Worm (Caenorhabditis elegans) whole organism, L4 larva: ENCODE data around the gene Y17D7C.2.
"Not testable (repeated sequence)": the region's sequence is repeated elsewhere in the genome, so short reads cannot be mapped to it uniquely, and the experiment has no call there.

Experiments used
- D1046.2 ChIP-seq: fragments of 200-800 bp; sonication (Bioruptor generic); IDR thresholded peaks from 2 replicates; pipeline ENCODE4 v1.3.6; 2022; ENCODE audit warnings: missing genetic modification characterization, missing compliant biosample characterization
- F37D6.2 ChIP-seq: sonication (generic microtip); optimal IDR thresholded peaks from 2 replicates; lab custom pipeline; 2016; ENCODE audit warnings: mild to moderate bottlenecking, missing genetic modification characterization, missing compliant biosample characterization
- T26A8.4 ChIP-seq: fragments of 200-800 bp; sonication (Bioruptor generic); IDR thresholded peaks from 2 replicates; pipeline ENCODE4 v1.3.6; 2022; ENCODE audit warnings: missing genetic modification characterization, missing compliant biosample characterization
- ZK546.5 ChIP-seq, 2 experiments: sonication (generic microtip); optimal IDR thresholded peaks; 2 replicates each; lab custom pipeline; 2017; ENCODE audit warnings: missing biosample characterization in 2 of 2, missing genetic modification characterization in 2 of 2
- aha-1 ChIP-seq: fragments of 150-350 bp; peaks from one replicate; lab custom pipeline; 2014; ENCODE audit warnings: missing biosample characterization, missing genetic modification characterization
- arid-1 ChIP-seq: fragments of 200-800 bp; sonication (Bioruptor generic); conservative IDR thresholded peaks from 2 replicates; pipeline ENCODE4 v1.3.6; 2022; ENCODE audit warnings: missing genetic modification reagents, missing genetic modification characterization, missing compliant biosample characterization
- attf-4 ChIP-seq: sonication (generic microtip); optimal IDR thresholded peaks from 3 replicates; lab custom pipeline; 2017; ENCODE audit warnings: missing biosample characterization, missing genetic modification characterization
- ceh-32 ChIP-seq: sonication (generic microtip); optimal IDR thresholded peaks from 2 replicates; lab custom pipeline; 2016; ENCODE audit warnings: mild to moderate bottlenecking, missing genetic modification characterization, missing compliant biosample characterization; ENCODE audit not compliant: poor library complexity
- duxl-1 ChIP-seq: sonication (generic microtip); optimal IDR thresholded peaks from 2 replicates; lab custom pipeline; 2016; ENCODE audit warnings: mild to moderate bottlenecking, missing genetic modification characterization, moderate library complexity, missing compliant biosample characterization; ENCODE audit not compliant: poor library complexity
- egl-43 ChIP-seq: fragments of 200-800 bp; sonication (Bioruptor generic); IDR thresholded peaks from 2 replicates; pipeline ENCODE4 v1.3.6; 2022; ENCODE audit warnings: missing genetic modification reagents, missing genetic modification characterization, missing compliant biosample characterization
- fos-1 ChIP-seq: fragments of 150-350 bp; optimal IDR thresholded peaks from 2 replicates; lab custom pipeline; 2014; ENCODE audit warnings: missing biosample characterization, missing genetic modification characterization
- gei-8 ChIP-seq: fragments of 200-800 bp; sonication (Bioruptor generic); optimal IDR thresholded peaks from 2 replicates; lab custom pipeline; 2018; ENCODE audit warnings: mild to moderate bottlenecking, missing genetic modification characterization, missing compliant biosample characterization
- hmg-1.1 ChIP-seq: fragments of 200-800 bp; sonication (Bioruptor generic); IDR thresholded peaks from 2 replicates; pipeline ENCODE4 v1.3.6; 2022; ENCODE audit warnings: missing genetic modification reagents, missing genetic modification characterization, missing compliant biosample characterization
- lin-1 ChIP-seq: fragments of 200-800 bp; sonication (Bioruptor generic); IDR thresholded peaks from 2 replicates; pipeline ENCODE4 v1.3.6; 2022; ENCODE audit warnings: missing genetic modification reagents, missing genetic modification characterization, missing compliant biosample characterization
- lin-39 ChIP-seq: fragments of 150-350 bp; optimal IDR thresholded peaks from 2 replicates; lab custom pipeline; 2014; ENCODE audit warnings: missing biosample characterization, missing genetic modification reagents, missing genetic modification characterization
- lsy-2 ChIP-seq, 2 experiments: fragments of 150-350 bp in 1 of 2; sonication (generic microtip) in 1 of 2; optimal IDR thresholded peaks; 2 replicates each; lab custom pipeline; 2014 to 2017; ENCODE audit warnings: missing biosample characterization in 2 of 2, missing genetic modification characterization in 2 of 2
- madf-5 ChIP-seq, 2 experiments: fragments of 200-800 bp; sonication (Bioruptor generic); IDR thresholded peaks; 2 replicates each; pipeline ENCODE4 v1.3.6; 2022; ENCODE audit warnings: missing compliant biosample characterization in 2 of 2, missing genetic modification characterization in 2 of 2
- madf-9 ChIP-seq: fragments of 200-800 bp; sonication (Bioruptor generic); conservative IDR thresholded peaks from 2 replicates; pipeline ENCODE4 v1.3.6; 2022; ENCODE audit warnings: missing genetic modification reagents, missing genetic modification characterization, missing compliant biosample characterization
- mdl-1 ChIP-seq, 2 experiments: fragments of 150-350 bp in 1 of 2; sonication (generic microtip) in 1 of 2; optimal IDR thresholded peaks; 2 replicates each; lab custom pipeline; 2014 to 2017; ENCODE audit warnings: missing biosample characterization in 2 of 2, missing genetic modification characterization in 2 of 2
- mep-1 ChIP-seq: fragments of 150-350 bp; sonication (generic microtip); optimal IDR thresholded peaks from 3 replicates; lab custom pipeline; 2014; ENCODE audit warnings: missing biosample characterization, missing genetic modification characterization
- nhr-11 ChIP-seq: fragments of 150-350 bp; optimal IDR thresholded peaks from 2 replicates; lab custom pipeline; 2014; ENCODE audit warnings: missing biosample characterization, missing genetic modification characterization
- nhr-42 ChIP-seq: fragments of 200-800 bp; sonication (Bioruptor generic); IDR thresholded peaks from 2 replicates; pipeline ENCODE4 v1.3.6; 2022; ENCODE audit warnings: missing genetic modification characterization, missing compliant biosample characterization
- nhr-6 ChIP-seq: fragments of 150-350 bp; optimal IDR thresholded peaks from 2 replicates; lab custom pipeline; 2014; ENCODE audit warnings: missing biosample characterization, missing genetic modification characterization
- saeg-2 ChIP-seq: fragments of 200-800 bp; sonication (Bioruptor generic); IDR thresholded peaks from 2 replicates; pipeline ENCODE4 v1.3.6; 2022; ENCODE audit warnings: missing genetic modification reagents, missing genetic modification characterization, missing compliant biosample characterization
- set-16 ChIP-seq: fragments of 200-800 bp; sonication (Bioruptor generic); IDR thresholded peaks from 2 replicates; pipeline ENCODE4 v1.3.6; 2022; ENCODE audit warnings: missing genetic modification reagents, missing genetic modification characterization, missing compliant biosample characterization
- snpc-1.2 ChIP-seq: fragments of 200-800 bp; sonication (Bioruptor generic); IDR thresholded peaks from 2 replicates; pipeline ENCODE4 v1.3.6; 2022; ENCODE audit warnings: missing genetic modification reagents, missing genetic modification characterization, missing compliant biosample characterization
- tag-97 ChIP-seq: fragments of 200-800 bp; sonication (Bioruptor generic); IDR thresholded peaks from 2 replicates; pipeline ENCODE4 v1.3.6; 2022; ENCODE audit warnings: missing genetic modification characterization, missing compliant biosample characterization
- unc-130 ChIP-seq: sonication (generic microtip); optimal IDR thresholded peaks from 2 replicates; lab custom pipeline; 2016; ENCODE audit warnings: missing genetic modification reagents, missing genetic modification characterization, missing compliant biosample characterization
- unc-62 ChIP-seq, 3 experiments: fragments of 150-350 bp in 1 of 3; sonication (generic microtip); optimal IDR thresholded peaks in 2 of 3; peaks in 1 of 3; 1 replicate in 1 of 3; 2 replicates in 2 of 3; lab custom pipeline; 2014 to 2017; ENCODE audit warnings: missing biosample characterization in 3 of 3, missing genetic modification characterization in 3 of 3, missing genetic modification reagents in 3 of 3, missing genotype in 1 of 3
- vab-7 ChIP-seq: fragments of 200-800 bp; sonication (Bioruptor generic); IDR thresholded peaks from 2 replicates; pipeline ENCODE4 v1.3.6; 2022; ENCODE audit warnings: missing genetic modification reagents, missing genetic modification characterization, missing compliant biosample characterization
- zip-11 ChIP-seq: fragments of 200-800 bp; sonication (Bioruptor generic); IDR thresholded peaks from 2 replicates; pipeline ENCODE4 v1.3.6; 2022; ENCODE audit warnings: missing genetic modification characterization, missing compliant biosample characterization

Y17D7C.2 gene

DNA sequence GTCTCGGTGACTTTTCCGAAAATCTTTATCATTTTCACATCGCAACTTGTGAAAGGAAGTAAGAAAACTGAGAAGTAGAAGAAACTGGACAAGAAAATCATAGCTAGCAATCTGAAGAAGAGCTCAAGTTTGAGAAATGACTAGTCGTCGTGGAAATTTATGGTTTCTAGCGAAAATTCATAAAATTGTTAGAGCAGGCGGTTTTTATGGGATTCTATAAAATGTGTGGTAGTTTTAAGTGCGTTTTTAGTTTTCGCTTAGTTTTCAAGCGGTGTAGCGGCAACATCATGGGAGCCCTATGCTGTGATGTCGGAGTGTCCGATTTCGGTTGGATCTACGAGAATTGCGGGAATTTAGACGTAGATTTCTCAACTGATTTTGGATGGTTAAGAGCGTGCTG is 34.5 kb upstream of the Y17D7C.2 start, which contains the start of gene clec-254:
TSS of gene clec-254 (minus strand) at position 101 of the 400 bp plus-strand sequence.
- TF ChIP-seq saeg-2, T26A8.4, lin-1 (GFP tag; lab: Robert Waterston, UW): not testable (repeated sequence)
- TF ChIP-seq, all 104 proteins: peak for 0; not testable (repeated sequence) for 104

DNA sequence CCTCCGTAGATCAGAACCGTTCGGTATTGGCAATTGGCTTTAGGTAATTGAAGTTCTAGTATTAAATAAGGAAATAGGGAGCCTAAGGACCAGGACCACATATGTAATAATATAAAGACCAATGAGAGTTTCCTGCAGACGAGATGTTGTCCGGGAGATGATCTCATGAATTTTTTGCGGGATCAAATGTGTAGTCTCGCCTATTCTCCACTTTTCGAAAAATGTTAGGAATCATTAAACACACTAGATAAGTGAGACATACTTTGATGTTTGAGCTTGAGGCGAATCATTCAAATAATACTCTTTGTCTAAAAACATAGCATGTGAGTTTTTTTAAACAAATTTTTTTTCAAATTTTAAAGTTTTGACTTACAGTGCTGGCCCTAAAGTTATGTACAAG is 33.2 kb upstream of the Y17D7C.2 start, which contains the start of gene F11D11.6:
TSS of gene F11D11.6 (minus strand) at position 101 of the 400 bp plus-strand sequence.
- no peak for TF ChIP-seq D1046.2 (GFP tag; lab: Robert Waterston, UW)
- no peak for TF ChIP-seq nhr-11 (tag; lab: Kevin White, UChicago)
- TF ChIP-seq hmg-1.1 (GFP tag; lab: Robert Waterston, UW): no peak
- TF ChIP-seq attf-4 (tag; lab: Kevin White, UChicago): no peak
- TF ChIP-seq aha-1: no peak
- no peak for TF ChIP-seq nhr-42
- no peak for TF ChIP-seq madf-9 (GFP tag; lab: Robert Waterston, UW)
- no peak for TF ChIP-seq arid-1 (GFP tag; lab: Robert Waterston, UW)
- TF ChIP-seq mdl-1 (tag; optimal IDR thresholded peaks at IDR 0.05; lab: Kevin White, UChicago): no peak
- no peak for TF ChIP-seq lin-1 (GFP tag; lab: Robert Waterston, UW)
- no peak for TF ChIP-seq mep-1 (tag; lab: Kevin White, UChicago)
- TF ChIP-seq vab-7: no peak
- no peak for TF ChIP-seq gei-8 (GFP tag; lab: Kevin White, UChicago)
- TF ChIP-seq lin-39 (tag; lab: Kevin White, UChicago): no peak
- TF ChIP-seq duxl-1 (tag; lab: Kevin White, UChicago): no peak

DNA sequence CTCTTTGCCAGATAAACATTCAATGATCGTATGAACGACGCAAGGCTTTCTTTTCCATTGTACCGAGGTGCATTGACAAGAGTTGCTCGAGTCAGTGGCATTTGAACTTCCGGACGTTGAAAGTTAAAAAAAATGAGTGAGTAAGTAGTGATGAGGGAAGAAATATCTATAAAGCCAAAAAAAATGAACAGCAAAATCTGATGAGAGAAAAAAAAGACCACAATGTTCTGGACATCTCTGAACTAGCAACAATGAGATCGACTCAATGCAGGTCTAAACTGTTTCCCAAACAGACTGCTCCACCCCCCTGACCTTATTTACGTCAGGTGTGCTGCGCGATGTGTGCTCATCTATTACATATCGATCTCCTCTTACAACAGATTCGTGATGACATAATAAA is 30.7 kb upstream of the Y17D7C.2 start, which contains the start of the genes F11D11.21 and F11D11.12:
TSS of gene F11D11.21 (minus strand) at position 101 of the 400 bp plus-strand sequence.
TSS of gene F11D11.12 (minus strand) at position 238 of the 400 bp plus-strand sequence.
- TF ChIP-seq saeg-2 (GFP tag; lab: Robert Waterston, UW): no peak
- peak in 1 of 2 experiments; percentile 17 for TF ChIP-seq unc-62 (GFP tag; optimal IDR thresholded peaks at IDR 0.05 in 1 of 2; lab: Kevin White, UChicago)
- TF ChIP-seq unc-62 (tag; optimal IDR thresholded peaks at IDR 0.05; lab: Kevin White, UChicago): no peak

DNA sequence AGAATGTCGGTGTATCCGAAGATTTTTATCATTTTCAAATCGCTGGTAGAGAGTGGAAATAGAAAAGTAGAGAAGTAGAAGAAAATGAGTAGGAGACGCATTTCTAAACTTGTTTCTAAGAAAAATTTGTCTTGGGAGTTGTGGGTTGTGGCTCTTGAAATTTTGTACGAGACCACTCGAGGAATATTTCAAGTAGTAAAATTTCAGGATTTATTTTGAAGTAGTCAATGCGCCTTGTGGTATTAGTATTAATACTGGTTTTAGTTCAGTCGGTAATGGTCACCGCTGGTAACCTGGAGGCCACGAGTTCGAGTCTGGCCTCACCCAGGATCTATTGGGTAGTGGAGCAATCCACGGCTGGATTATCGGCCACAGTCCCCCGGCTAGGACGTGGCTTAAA is 28.9 kb upstream of the Y17D7C.2 start, which contains the start of gene clec-252:
TSS of gene clec-252 (minus strand) at position 101 of the 400 bp plus-strand sequence.
- TF ChIP-seq unc-62 (GFP tag; optimal IDR thresholded peaks at IDR 0.05 in 1 of 2; lab: Kevin White, UChicago) (peak in 1 of 2 experiments; percentile 41), unc-62 (tag; optimal IDR thresholded peaks at IDR 0.05; lab: Kevin White, UChicago) (no peak), lin-39 (tag; lab: Kevin White, UChicago) (no peak)
- TF ChIP-seq, all 104 proteins: peak for 1

DNA sequence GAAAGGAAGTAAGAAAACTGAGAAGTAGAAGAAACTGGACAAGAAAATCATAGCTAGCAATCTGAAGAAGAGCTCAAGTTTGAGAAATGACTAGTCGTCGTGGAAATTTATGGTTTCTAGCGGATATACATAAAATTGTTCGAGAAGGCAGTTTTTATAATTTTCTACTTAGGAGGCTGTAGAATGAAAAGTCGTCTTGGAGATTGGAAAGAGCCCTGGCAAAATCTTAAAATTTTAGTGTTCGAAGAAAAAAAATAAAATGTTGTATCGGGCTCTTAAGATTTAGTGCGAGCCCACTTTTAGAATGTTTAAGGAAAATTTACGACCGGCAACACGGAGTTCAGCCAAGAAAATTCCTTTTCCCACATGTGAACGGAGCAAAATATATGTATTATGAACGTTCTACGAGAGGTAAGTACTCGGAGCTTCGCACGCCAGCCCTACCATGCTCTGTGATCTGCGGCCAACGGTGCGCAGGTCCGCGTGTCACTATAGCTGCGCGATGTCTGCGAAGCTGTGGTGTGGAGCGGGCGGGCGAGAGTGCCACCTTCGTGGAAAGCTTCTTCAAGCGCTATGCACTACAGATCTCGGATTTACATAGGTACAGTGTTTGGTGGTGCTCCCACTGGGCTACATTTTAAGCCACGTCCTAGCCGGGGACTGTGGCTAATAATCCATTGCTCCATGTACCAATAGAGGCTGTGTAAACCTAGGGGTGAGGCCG is 27.3 kb upstream of the Y17D7C.2 start, which contains the start of gene clec-251:
TSS of gene clec-251 (minus strand) at position 51 of the 724 bp plus-strand sequence.
- TF ChIP-seq ZK546.5 (tag; optimal IDR thresholded peaks at IDR 0.05; lab: Kevin White, UChicago) (no peak), egl-43 (GFP tag; lab: Robert Waterston, UW) (no peak), ceh-32 (tag; lab: Kevin White, UChicago) (no peak), fos-1 (no peak), zip-11 (GFP tag; lab: Robert Waterston, UW) (no peak), unc-130 (no peak), lsy-2 (tag; optimal IDR thresholded peaks at IDR 0.05; lab: Kevin White, UChicago) (no peak), vab-7 (no peak), snpc-1.2 (no peak), unc-62 (GFP tag; optimal IDR thresholded peaks at IDR 0.05 in 1 of 2; lab: Kevin White, UChicago) (no peak), unc-62 (tag; optimal IDR thresholded peaks at IDR 0.05; lab: Kevin White, UChicago) (no peak), madf-5 (GFP tag; IDR thresholded peaks at IDR 0.05; lab: Robert Waterston, UW) (no peak), set-16 (GFP tag; lab: Robert Waterston, UW) (peak; percentile 51; the same call in 1 of the 2 replicates), aha-1 (peak; percentile 35), tag-97 (GFP tag; lab: Robert Waterston, UW) (no peak), nhr-6 (tag; lab: Kevin White, UChicago) (no peak), F37D6.2 (tag; lab: Kevin White, UChicago) (no peak)
